Fruit fly (Drosophila melanogaster) whole organism, embryonic: ENCODE measurements around the gene Rpt6.

ENCODE experiments used
- Atf-2 ChIP-seq: fragments of 200-800 bp; sonication (Bioruptor generic); optimal IDR thresholded peaks from 2 replicates; lab custom pipeline; 2016; ENCODE audit warnings: missing biosample characterization, missing genetic modification characterization
- Atf3 ChIP-seq: fragments of 200-800 bp; sonication (Bioruptor generic); optimal IDR thresholded peaks from 3 replicates; lab custom pipeline; 2016; ENCODE audit warnings: missing biosample characterization, missing genetic modification characterization
- CG10543 ChIP-seq: fragments of 200-800 bp; sonication (Bioruptor generic); optimal IDR thresholded peaks from 3 replicates; lab custom pipeline; 2017; ENCODE audit warnings: missing biosample characterization, mild to moderate bottlenecking, missing genetic modification characterization, moderate library complexity
- CG10565 ChIP-seq: fragments of 200-800 bp; sonication (Bioruptor generic); optimal IDR thresholded peaks from 3 replicates; lab custom pipeline; 2016; ENCODE audit warnings: missing biosample characterization, mild to moderate bottlenecking, missing genetic modification characterization
- CG10979 ChIP-seq: fragments of 200-800 bp; sonication (Bioruptor generic); optimal IDR thresholded peaks from 2 replicates; lab custom pipeline; 2018; ENCODE audit warnings: missing biosample characterization, mild to moderate bottlenecking, missing genetic modification characterization, moderate library complexity
- CG11560 ChIP-seq: fragments of 200-800 bp; sonication (Bioruptor generic); IDR thresholded peaks from 3 replicates; pipeline ENCODE4 v1.3.6; 2022; ENCODE audit warnings: missing biosample characterization, missing genetic modification characterization
- CG14441 ChIP-seq: fragments of 200-800 bp; sonication (Bioruptor generic); IDR thresholded peaks from 2 replicates; pipeline ENCODE4 v1.3.6; 2022; ENCODE audit warnings: missing biosample characterization, missing genetic modification characterization
- CG14860 ChIP-seq: fragments of 200-800 bp; sonication (Bioruptor generic); IDR thresholded peaks from 3 replicates; pipeline ENCODE4 v1.3.6; 2022; ENCODE audit warnings: missing biosample characterization, missing genetic modification characterization; ENCODE audit not compliant: partially characterized antibody
- CG31365 ChIP-seq: fragments of 200-800 bp; sonication (Bioruptor generic); optimal IDR thresholded peaks from 2 replicates; lab custom pipeline; 2018; ENCODE audit warnings: missing biosample characterization, mild to moderate bottlenecking, missing genetic modification characterization
- CG32772 ChIP-seq: fragments of 200-800 bp; sonication (Bioruptor generic); IDR thresholded peaks from 2 replicates; pipeline ENCODE4 v1.3.6; 2022; ENCODE audit warnings: missing biosample characterization, missing genetic modification characterization
- CG34376 ChIP-seq: fragments of 200-800 bp; sonication (Bioruptor generic); optimal IDR thresholded peaks from 2 replicates; lab custom pipeline; 2018; ENCODE audit warnings: missing biosample characterization, mild to moderate bottlenecking, missing genetic modification characterization
- CG3847 ChIP-seq: fragments of 200-800 bp; sonication (Bioruptor generic); IDR thresholded peaks from 2 replicates; pipeline ENCODE4 v1.3.6; 2022; ENCODE audit warnings: missing biosample characterization, missing genetic modification characterization
- CG4730 ChIP-seq: fragments of 200-800 bp; sonication (Bioruptor generic); IDR thresholded peaks from 2 replicates; pipeline ENCODE4 v1.3.6; 2022; ENCODE audit warnings: missing biosample characterization, missing genetic modification characterization
- CG4854 ChIP-seq: fragments of 200-800 bp; sonication (Bioruptor generic); optimal IDR thresholded peaks from 2 replicates; lab custom pipeline; 2016; ENCODE audit warnings: missing biosample characterization, missing genetic modification characterization, inconsistent platforms
- CG6791 ChIP-seq: fragments of 200-800 bp; sonication (Bioruptor generic); IDR thresholded peaks from 3 replicates; pipeline ENCODE4 v1.3.6; 2022; ENCODE audit warnings: missing biosample characterization, missing genetic modification characterization; ENCODE audit not compliant: partially characterized antibody
- CG7271 ChIP-seq: fragments of 200-800 bp; sonication (Bioruptor generic); optimal IDR thresholded peaks from 2 replicates; lab custom pipeline; 2018; ENCODE audit warnings: missing biosample characterization, mild to moderate bottlenecking, missing genetic modification characterization, moderate library complexity
- CG7556 ChIP-seq: fragments of 200-800 bp; sonication (Bioruptor generic); optimal IDR thresholded peaks from 2 replicates; lab custom pipeline; 2017; ENCODE audit warnings: missing biosample characterization, mild to moderate bottlenecking, missing genetic modification characterization
- CG7987 ChIP-seq: fragments of 200-800 bp; sonication (Bioruptor generic); optimal IDR thresholded peaks from 2 replicates; lab custom pipeline; 2018; ENCODE audit warnings: missing biosample characterization, mild to moderate bottlenecking, missing genetic modification characterization, moderate library complexity
- CG8290 ChIP-seq, 3 experiments: fragments of 200-800 bp; sonication (Bioruptor generic); optimal IDR thresholded peaks; 2 replicates each; lab custom pipeline; 2016 to 2019; ENCODE audit warnings: missing biosample characterization in 3 of 3, missing genetic modification characterization in 3 of 3, mild to moderate bottlenecking in 2 of 3, moderate library complexity in 1 of 3
- CG9797 ChIP-seq: fragments of 200-800 bp; sonication (Bioruptor generic); optimal IDR thresholded peaks from 3 replicates; lab custom pipeline; 2018; ENCODE audit warnings: missing biosample characterization, mild to moderate bottlenecking, missing genetic modification characterization
- CG9876 ChIP-seq: fragments of 200-800 bp; sonication (Bioruptor generic); optimal IDR thresholded peaks from 2 replicates; lab custom pipeline; 2016; ENCODE audit warnings: missing biosample characterization, missing genetic modification characterization
- ERR ChIP-seq: fragments of 200-800 bp; sonication (Bioruptor generic); optimal IDR thresholded peaks from 2 replicates; lab custom pipeline; 2016; ENCODE audit warnings: missing biosample characterization, missing genetic modification characterization
- H15 ChIP-seq: fragments of 200-800 bp; sonication (Bioruptor generic); IDR thresholded peaks from 3 replicates; pipeline ENCODE4 v1.3.6; 2022; ENCODE audit warnings: missing biosample characterization, missing genetic modification characterization
- Hey ChIP-seq: fragments of 200-800 bp; sonication (Bioruptor generic); optimal IDR thresholded peaks from 3 replicates; lab custom pipeline; 2018; ENCODE audit warnings: missing biosample characterization, mild to moderate bottlenecking, missing genetic modification characterization
- Hr78 ChIP-seq, 2 experiments: fragments of 200-800 bp in 1 of 2; fragments of >200 bp in 1 of 2; sonication (Bioruptor generic) in 1 of 2; optimal IDR thresholded peaks; 2 replicates each; lab custom pipeline; 2017 to 2019; ENCODE audit warnings: missing biosample characterization in 2 of 2, missing genetic modification characterization in 2 of 2, mild to moderate bottlenecking in 1 of 2, moderate library complexity in 1 of 2
- Lhr ChIP-seq: fragments of 200-800 bp; sonication (Bioruptor generic); optimal IDR thresholded peaks from 3 replicates; lab custom pipeline; 2017; ENCODE audit warnings: mild to moderate bottlenecking, missing biosample characterization, missing genetic modification reagents, missing genetic modification characterization
- Mad ChIP-seq: fragments of 200-800 bp; sonication (Bioruptor generic); optimal IDR thresholded peaks from 2 replicates; lab custom pipeline; 2016; ENCODE audit warnings: missing biosample characterization, missing genetic modification characterization
- NK7.1 ChIP-seq: fragments of 200-800 bp; sonication (Bioruptor generic); optimal IDR thresholded peaks from 3 replicates; lab custom pipeline; 2016; ENCODE audit warnings: missing biosample characterization, missing genetic modification characterization
- Nf-YC ChIP-seq: fragments of 200-800 bp; optimal IDR thresholded peaks from 3 replicates; lab custom pipeline; 2019; ENCODE audit warnings: missing biosample characterization, mild to moderate bottlenecking, missing genetic modification characterization, moderate library complexity
- Ptx1 ChIP-seq: fragments of 200-800 bp; sonication (Bioruptor generic); IDR thresholded peaks from 2 replicates; pipeline ENCODE4 v1.3.6; 2022; ENCODE audit warnings: missing biosample characterization, missing genetic modification characterization
- Sox102F ChIP-seq: fragments of 200-800 bp; sonication (Bioruptor generic); optimal IDR thresholded peaks from 2 replicates; lab custom pipeline; 2018; ENCODE audit warnings: missing biosample characterization, mild to moderate bottlenecking, missing genetic modification characterization, moderate library complexity
- amos ChIP-seq: fragments of 200-800 bp; sonication (Bioruptor generic); IDR thresholded peaks from 2 replicates; pipeline ENCODE4 v1.3.6; 2022; ENCODE audit warnings: missing biosample characterization, missing genetic modification characterization; ENCODE audit not compliant: partially characterized antibody
- ap ChIP-seq: fragments of 200-800 bp; sonication (Bioruptor generic); IDR thresholded peaks from 2 replicates; pipeline ENCODE4 v1.3.6; 2022; ENCODE audit warnings: missing biosample characterization, missing genetic modification characterization
- bigmax ChIP-seq: fragments of 200-800 bp; sonication (Bioruptor generic); optimal IDR thresholded peaks from 2 replicates; lab custom pipeline; 2018; ENCODE audit warnings: missing biosample characterization, mild to moderate bottlenecking, missing genetic modification characterization
- corto ChIP-seq: fragments of 200-800 bp; sonication (Bioruptor generic); optimal IDR thresholded peaks from 2 replicates; lab custom pipeline; 2016; ENCODE audit warnings: missing biosample characterization, mild to moderate bottlenecking, missing genetic modification characterization, moderate library complexity
- crol ChIP-seq: fragments of 200-800 bp; sonication (Bioruptor generic); IDR thresholded peaks from 2 replicates; pipeline ENCODE4 v1.3.6; 2022; ENCODE audit warnings: missing biosample characterization, missing genetic modification characterization
- dm ChIP-seq: fragments of 200-800 bp; sonication (Bioruptor generic); optimal IDR thresholded peaks from 3 replicates; lab custom pipeline; 2016; ENCODE audit warnings: missing biosample characterization, missing genetic modification characterization
- emc ChIP-seq: fragments of 200-800 bp; sonication (Bioruptor generic); optimal IDR thresholded peaks from 2 replicates; lab custom pipeline; 2016; ENCODE audit warnings: missing biosample characterization, missing genetic modification characterization
- ewg ChIP-seq: fragments of 200-800 bp; sonication (Bioruptor generic); optimal IDR thresholded peaks from 3 replicates; lab custom pipeline; 2017; ENCODE audit warnings: mild to moderate bottlenecking, missing biosample characterization, missing genetic modification reagents, missing genetic modification characterization
- ind ChIP-seq: fragments of 200-800 bp; sonication (Bioruptor generic); optimal IDR thresholded peaks from 3 replicates; lab custom pipeline; 2016; ENCODE audit warnings: missing biosample characterization, missing genetic modification characterization
- klu ChIP-seq: fragments of 200-800 bp; sonication (Bioruptor generic); IDR thresholded peaks from 2 replicates; pipeline ENCODE4 v1.3.6; 2022; ENCODE audit warnings: missing biosample characterization, missing genetic modification characterization
- mirr ChIP-seq: fragments of 200-800 bp; sonication (Bioruptor generic); optimal IDR thresholded peaks from 3 replicates; lab custom pipeline; 2018; ENCODE audit warnings: missing biosample characterization, mild to moderate bottlenecking, missing genetic modification characterization
- p53 ChIP-seq: fragments of 200-800 bp; sonication (Bioruptor generic); optimal IDR thresholded peaks from 2 replicates; lab custom pipeline; 2016; ENCODE audit warnings: missing biosample characterization, missing genetic modification characterization
- pb ChIP-seq: fragments of 200-800 bp; sonication (Bioruptor generic); optimal IDR thresholded peaks from 3 replicates; lab custom pipeline; 2016; ENCODE audit warnings: missing biosample characterization, missing genetic modification characterization
- phol ChIP-seq: fragments of 200-800 bp; sonication (Bioruptor generic); optimal IDR thresholded peaks from 3 replicates; lab custom pipeline; 2018; ENCODE audit warnings: missing biosample characterization, mild to moderate bottlenecking, missing genetic modification characterization, moderate library complexity
- ranshi ChIP-seq: fragments of 200-800 bp; sonication (Bioruptor generic); IDR thresholded peaks from 2 replicates; pipeline ENCODE4 v1.3.6; 2022; ENCODE audit warnings: missing biosample characterization, missing genetic modification characterization
- tgo ChIP-seq: fragments of 200-800 bp; sonication (Bioruptor generic); IDR thresholded peaks from 3 replicates; pipeline ENCODE4 v1.3.6; 2022; ENCODE audit warnings: missing biosample characterization, missing genetic modification characterization
- unc-4 ChIP-seq: fragments of 200-800 bp; sonication (Bioruptor generic); IDR thresholded peaks from 2 replicates; pipeline ENCODE4 v1.3.6; 2022; ENCODE audit warnings: missing biosample characterization, missing genetic modification characterization; ENCODE audit not compliant: partially characterized antibody
- vvl ChIP-seq: fragments of 200-800 bp; sonication (Bioruptor generic); IDR thresholded peaks from 2 replicates; pipeline ENCODE4 v1.3.6; 2022; ENCODE audit warnings: missing biosample characterization, missing genetic modification characterization

Gene Rpt6

DNA sequence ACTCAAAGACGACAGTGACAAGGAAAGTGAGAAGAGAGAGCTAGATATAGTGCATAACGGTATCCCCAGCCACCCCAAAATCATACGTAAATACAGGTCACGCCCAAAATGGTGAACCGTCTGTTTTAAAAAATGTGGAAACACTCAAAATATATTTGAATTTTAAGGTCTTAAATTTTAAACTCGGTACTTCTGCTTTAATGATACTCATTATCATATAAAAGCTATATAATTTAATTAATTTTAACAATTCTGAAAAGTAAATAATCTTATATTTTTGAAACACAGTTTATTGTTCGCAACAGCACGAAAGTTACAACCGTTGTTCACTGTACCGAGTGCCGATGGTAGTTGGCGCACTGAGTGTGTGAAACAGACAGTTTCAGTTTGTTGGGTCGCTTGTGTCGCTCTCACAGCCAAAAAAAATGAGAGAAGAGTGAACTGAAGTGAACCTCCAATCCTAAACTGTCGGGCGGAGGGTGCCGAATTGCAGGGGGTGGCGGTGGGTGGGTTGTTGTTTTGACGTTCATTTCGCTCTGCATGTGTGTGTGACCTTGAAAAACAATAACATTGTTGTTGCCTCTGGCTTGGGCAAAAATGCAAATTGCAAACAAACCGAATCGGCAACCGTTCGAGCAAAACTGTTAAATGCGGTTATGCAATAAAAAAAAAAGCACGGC, 50.6 kb downstream of the Rpt6 start (continued):
- TF ChIP-seq CG31365 (tag; lab: Kevin White, UChicago) (peak; percentile 37), CG10565 (GFP tag; lab: Kevin White, UChicago) (no peak), CG7987 (peak; percentile 55), tgo (GFP tag; lab: Robert Waterston, UW) (peak; percentile 88), CG32772 (GFP tag; lab: Robert Waterston, UW) (peak; percentile 87), NK7.1 (GFP tag; lab: Kevin White, UChicago) (no peak), Sox102F (GFP tag; lab: Kevin White, UChicago) (peak; percentile 94), CG3847 (GFP tag; lab: Robert Waterston, UW) (peak; percentile 92), CG11560 (tag; lab: Robert Waterston, UW) (peak; percentile 79), Nf-YC (tag; lab: Kevin White, UChicago) (peak; percentile 86), Mad (GFP tag; lab: Kevin White, UChicago) (peak; percentile 58), crol (peak; percentile 84), mirr (GFP tag; lab: Kevin White, UChicago) (peak; percentile 47), emc (GFP tag; lab: Kevin White, UChicago) (no peak), CG4854 (GFP tag; lab: Kevin White, UChicago) (peak; percentile 69), ind (GFP tag; lab: Kevin White, UChicago) (peak; percentile 89), CG34376 (GFP tag; lab: Kevin White, UChicago) (peak; percentile 94), CG8290 (GFP tag; optimal IDR thresholded peaks at IDR 0.05; lab: Kevin White, UChicago) (peak; percentile 59), CG8290 (tag; optimal IDR thresholded peaks at IDR 0.05; lab: Kevin White, UChicago) (peak in 1 of 2 experiments; percentile 69), ERR (GFP tag; lab: Kevin White, UChicago) (no peak), CG10543 (peak; percentile 97), Atf-2 (peak; percentile 25), ap (peak; percentile 57), H15 (GFP tag; lab: Robert Waterston, UW) (peak; percentile 76; the same call in 2 of the 3 replicates), CG7271 (tag; lab: Kevin White, UChicago) (no peak), Lhr (GFP tag; lab: Kevin White, UChicago) (peak; percentile 71), ranshi (GFP tag; lab: Robert Waterston, UW) (peak; percentile 87), CG10979 (tag; lab: Kevin White, UChicago) (peak; percentile 92), CG4730 (GFP tag; lab: Robert Waterston, UW) (peak; percentile 84), Atf3 (GFP tag; lab: Kevin White, UChicago) (peak; percentile 3), amos (no peak), Ptx1 (GFP tag; lab: Robert Waterston, UW) (peak; percentile 93), CG9876 (GFP tag; lab: Kevin White, UChicago) (no peak), CG7556 (GFP tag; lab: Kevin White, UChicago) (peak; percentile 96), ewg (GFP tag; lab: Kevin White, UChicago) (peak; percentile 84), pb (GFP tag; lab: Kevin White, UChicago) (no peak), CG9797 (GFP tag; lab: Kevin White, UChicago) (peak; percentile 6), dm (no peak), Hr78 (GFP tag; optimal IDR thresholded peaks at IDR 0.05; lab: Kevin White, UChicago) (peak in 1 of 2 experiments; percentile 85), CG14441 (GFP tag; lab: Robert Waterston, UW) (peak; percentile 82), klu (peak; percentile 84), unc-4 (GFP tag; lab: Robert Waterston, UW) (0 out of 2 replicates have a peak, but pooled peaks have one; percentile 27), phol (peak; percentile 94), Hey (tag; lab: Kevin White, UChicago) (no peak), vvl (GFP tag; lab: Robert Waterston, UW) (peak; percentile 88), corto (GFP tag; lab: Kevin White, UChicago) (peak; percentile 73), CG14860 (no peak), CG6791 (GFP tag; lab: Robert Waterston, UW) (no peak), p53 (no peak), bigmax (GFP tag; lab: Kevin White, UChicago) (peak; percentile 25)
